Worm (Caenorhabditis elegans) whole organism, L1 larva: ENCODE measurements around the gene cyp-13A10.

Source experiments
- C04F5.9 ChIP-seq: sonication (generic microtip); optimal IDR thresholded peaks from 2 replicates; lab custom pipeline; 2016; ENCODE audit warnings: missing genetic modification characterization, missing compliant biosample characterization
- C16A3.4 ChIP-seq: fragments of 150-350 bp; optimal IDR thresholded peaks from 2 replicates; lab custom pipeline; 2014; ENCODE audit warnings: missing biosample characterization, missing genetic modification characterization
- C34B4.2 ChIP-seq: sonication (generic microtip); optimal IDR thresholded peaks from 2 replicates; lab custom pipeline; 2017; ENCODE audit warnings: mild to moderate bottlenecking, missing genetic modification characterization, missing compliant biosample characterization
- Y116A8C.19 ChIP-seq: sonication (generic microtip); optimal IDR thresholded peaks from 2 replicates; lab custom pipeline; 2016; ENCODE audit warnings: missing compliant biosample characterization, missing genetic modification characterization, borderline replicate concordance
- blmp-1 ChIP-seq: fragments of 150-350 bp; optimal IDR thresholded peaks from 2 replicates; lab custom pipeline; 2014; ENCODE audit warnings: missing biosample characterization, missing genetic modification characterization
- ceh-63 ChIP-seq: fragments of 200-800 bp; sonication (Bioruptor generic); optimal IDR thresholded peaks from 2 replicates; lab custom pipeline; 2018; ENCODE audit warnings: mild to moderate bottlenecking, missing genetic modification characterization, missing compliant biosample characterization
- ceh-82 ChIP-seq, 3 experiments: fragments of 150-350 bp in 1 of 3; sonication (generic microtip) in 2 of 3; optimal IDR thresholded peaks; 2 replicates each; lab custom pipeline; 2014 to 2017; ENCODE audit warnings: missing biosample characterization in 3 of 3, missing genetic modification characterization in 3 of 3
- dsc-1 ChIP-seq: sonication (generic microtip); optimal IDR thresholded peaks from 2 replicates; lab custom pipeline; 2016; ENCODE audit warnings: mild to moderate bottlenecking, missing genetic modification characterization, missing compliant biosample characterization
- egl-13 ChIP-seq: sonication (generic microtip); optimal IDR thresholded peaks from 2 replicates; lab custom pipeline; 2016; ENCODE audit warnings: missing genotype, missing genetic modification reagents, missing genetic modification characterization, missing compliant biosample characterization
- elt-2 ChIP-seq: sonication (generic microtip); optimal IDR thresholded peaks from 2 replicates; lab custom pipeline; 2016; ENCODE audit warnings: missing genetic modification characterization, mild to moderate bottlenecking, inconsistent platforms, missing compliant biosample characterization, missing genetic modification reagents
- ets-5 ChIP-seq: fragments of 200-800 bp; sonication (Bioruptor generic); IDR thresholded peaks from 2 replicates; pipeline ENCODE4 v1.3.6; 2022; ENCODE audit warnings: missing genetic modification characterization, missing compliant biosample characterization
- fkh-10 ChIP-seq: sonication (generic microtip); optimal IDR thresholded peaks from 2 replicates; lab custom pipeline; 2017; ENCODE audit warnings: missing biosample characterization, missing genetic modification reagents, missing genetic modification characterization
- lin-14 ChIP-seq: fragments of 200-800 bp; sonication (Bioruptor generic); optimal IDR thresholded peaks from 2 replicates; lab custom pipeline; 2018; ENCODE audit warnings: mild to moderate bottlenecking, missing genetic modification characterization, moderate library complexity, missing compliant biosample characterization
- lin-15B ChIP-seq: fragments of 150-350 bp; sonication (generic microtip); optimal IDR thresholded peaks from 3 replicates; lab custom pipeline; 2014; ENCODE audit warnings: missing biosample characterization, missing genetic modification characterization
- lsy-2 ChIP-seq, 2 experiments: fragments of 150-350 bp; optimal IDR thresholded peaks; 2 replicates each; lab custom pipeline; 2014; ENCODE audit warnings: missing biosample characterization in 2 of 2, missing genetic modification characterization in 2 of 2
- mef-2 ChIP-seq: fragments of 150-350 bp; optimal IDR thresholded peaks from 2 replicates; lab custom pipeline; 2014; ENCODE audit warnings: missing biosample characterization, missing genetic modification characterization
- nhr-12 ChIP-seq: sonication (generic microtip); optimal IDR thresholded peaks from 2 replicates; lab custom pipeline; 2017; ENCODE audit warnings: missing biosample characterization, missing genetic modification characterization
- nhr-19 ChIP-seq: fragments of 200-800 bp; sonication (Bioruptor generic); conservative IDR thresholded peaks from 2 replicates; pipeline ENCODE4 v1.3.6; 2022; ENCODE audit warnings: missing genetic modification characterization, missing compliant biosample characterization
- nhr-20 ChIP-seq: sonication (generic microtip); optimal IDR thresholded peaks from 2 replicates; lab custom pipeline; 2016; ENCODE audit warnings: mild to moderate bottlenecking, missing genetic modification characterization, missing compliant biosample characterization
- nhr-47 ChIP-seq: sonication (generic microtip); optimal IDR thresholded peaks from 2 replicates; lab custom pipeline; 2016; ENCODE audit warnings: mild to moderate bottlenecking, missing genetic modification characterization, moderate library complexity, missing compliant biosample characterization
- nhr-71 ChIP-seq: sonication (generic microtip); optimal IDR thresholded peaks from 2 replicates; lab custom pipeline; 2016; ENCODE audit warnings: mild to moderate bottlenecking, missing genetic modification characterization, moderate library complexity, missing compliant biosample characterization
- nhr-77 ChIP-seq: fragments of 150-350 bp; optimal IDR thresholded peaks from 2 replicates; lab custom pipeline; 2014; ENCODE audit warnings: missing biosample characterization, missing genetic modification characterization
- nhr-84 ChIP-seq: sonication (generic microtip); optimal IDR thresholded peaks from 2 replicates; lab custom pipeline; 2017; ENCODE audit warnings: missing biosample characterization, missing genetic modification characterization
- nhr-90 ChIP-seq: sonication (generic microtip); optimal IDR thresholded peaks from 2 replicates; lab custom pipeline; 2016; ENCODE audit warnings: mild to moderate bottlenecking, missing genetic modification characterization, missing compliant biosample characterization; ENCODE audit not compliant: poor library complexity
- pqm-1 ChIP-seq: sonication (generic microtip); optimal IDR thresholded peaks from 3 replicates; lab custom pipeline; 2017; ENCODE audit warnings: missing biosample characterization, missing genetic modification characterization
- skn-1 ChIP-seq: fragments of 150-350 bp; optimal IDR thresholded peaks from 2 replicates; lab custom pipeline; 2014; ENCODE audit warnings: missing biosample characterization, missing genetic modification characterization
- sptf-1 ChIP-seq: fragments of 150-350 bp; optimal IDR thresholded peaks from 2 replicates; lab custom pipeline; 2014; ENCODE audit warnings: missing biosample characterization, missing genetic modification characterization
- sup-37 ChIP-seq: fragments of 200-800 bp; sonication (Bioruptor generic); optimal IDR thresholded peaks from 2 replicates; lab custom pipeline; 2018; ENCODE audit warnings: mild to moderate bottlenecking, missing genetic modification characterization, missing compliant biosample characterization
- unc-30 ChIP-seq: sonication (generic microtip); optimal IDR thresholded peaks from 2 replicates; lab custom pipeline; 2017; ENCODE audit warnings: missing biosample characterization, missing genetic modification characterization
- unc-62 ChIP-seq: fragments of 150-350 bp; optimal IDR thresholded peaks from 2 replicates; lab custom pipeline; 2014; ENCODE audit warnings: missing biosample characterization, missing genetic modification reagents, missing genetic modification characterization
- zag-1 ChIP-seq: fragments of 150-350 bp; optimal IDR thresholded peaks from 2 replicates; lab custom pipeline; 2014; ENCODE audit warnings: missing biosample characterization, missing genetic modification characterization

Gene cyp-13A10

ce11 chrII:9686663-9687193, 24.0 kb upstream of the cyp-13A10 start, which contains the start of gene ZK1320.9 (continued):
- TF ChIP-seq lsy-2 (tag; optimal IDR thresholded peaks at IDR 0.05; lab: Kevin White, UChicago) = peak; percentile 28 to 51
- peak; percentile 7 for TF ChIP-seq lin-15B (tag; lab: Kevin White, UChicago)
- TF ChIP-seq nhr-71 (tag; lab: Kevin White, UChicago) = peak; percentile 45
- peak; percentile 30 for TF ChIP-seq skn-1 (tag; lab: Kevin White, UChicago)
- no peak for TF ChIP-seq zag-1 (tag; lab: Kevin White, UChicago)

ce11 chrII:9684175-9684574, 21.5 kb upstream of the cyp-13A10 start:
- TF ChIP-seq pqm-1 (tag; lab: Kevin White, UChicago) = no peak
- no peak for TF ChIP-seq C34B4.2
- no peak for TF ChIP-seq skn-1 (tag; lab: Kevin White, UChicago)
- no peak for TF ChIP-seq C04F5.9 (tag; lab: Kevin White, UChicago)
- no peak for TF ChIP-seq ets-5 (GFP tag; lab: Robert Waterston, UW)
- no peak for TF ChIP-seq Y116A8C.19
- TF ChIP-seq unc-30 = no peak
- no peak for TF ChIP-seq nhr-20 (tag; lab: Kevin White, UChicago)
- no peak for TF ChIP-seq nhr-84 (tag; lab: Kevin White, UChicago)
- TF ChIP-seq nhr-90 (tag; lab: Kevin White, UChicago) = no peak
- TF ChIP-seq sup-37 (GFP tag; lab: Kevin White, UChicago) = no peak
- TF ChIP-seq dsc-1 (tag; lab: Kevin White, UChicago) = no peak
- TF ChIP-seq nhr-12 (tag; lab: Kevin White, UChicago) = no peak
- TF ChIP-seq nhr-47 = no peak
- TF ChIP-seq nhr-19 (GFP tag; lab: Robert Waterston, UW) = no peak
- no peak for TF ChIP-seq egl-13 (tag; lab: Kevin White, UChicago)
- TF ChIP-seq, all 84 proteins: peak for 0

- TF ChIP-seq C34B4.2 (no peak), fkh-10 (GFP tag; lab: Kevin White, UChicago) (peak; percentile 76), C16A3.4 (tag; lab: Kevin White, UChicago) (no peak), lin-14 (peak; percentile 56), sptf-1 (tag; lab: Kevin White, UChicago) (no peak)
- TF ChIP-seq, all 84 proteins: peak for 2
Observed at ce11 chrII:9682044-9682443, 19.4 kb upstream of the cyp-13A10 start.

- TF ChIP-seq mef-2 (tag; lab: Kevin White, UChicago) (no peak), lin-14 (peak; percentile 28)
Observed at ce11 chrII:9680493-9680892, 17.8 kb upstream of the cyp-13A10 start, which contains the start of gene ZK1320.13. ZK1320.13 (plus strand) TSS chrII:9680793.

ce11 chrII:9679842-9680241, 17.2 kb upstream of the cyp-13A10 start:
- TF ChIP-seq nhr-77 (tag; lab: Kevin White, UChicago) (no peak), lin-14 (peak; percentile 26)

- TF ChIP-seq dsc-1 (tag; lab: Kevin White, UChicago) (peak; percentile 14), ceh-63 (GFP tag; lab: Kevin White, UChicago) (no peak), elt-2 (peak; percentile 17)
Observed at ce11 chrII:9677470-9677869, 14.8 kb upstream of the cyp-13A10 start.

ce11 chrII:9674678-9675077, 12.0 kb upstream of the cyp-13A10 start, which contains the start of gene arc-1:
arc-1 (plus strand) TSS chrII:9674978.
- no peak for TF ChIP-seq ceh-82 (tag; optimal IDR thresholded peaks at IDR 0.05; lab: Kevin White, UChicago)
- TF ChIP-seq blmp-1 = no peak
- no peak for TF ChIP-seq unc-62
- TF ChIP-seq mef-2 (tag; lab: Kevin White, UChicago) = no peak
- TF ChIP-seq zag-1 (tag; lab: Kevin White, UChicago) = no peak
- no peak for TF ChIP-seq C04F5.9 (tag; lab: Kevin White, UChicago)
- TF ChIP-seq, all 84 proteins: peak for 0
